Fruit fly (Drosophila melanogaster) whole organism, embryonic: ENCODE results near the gene CG10300.
A peak's percentile ranks its signal among the peaks of the same experiment; 100 is the strongest.

Source experiments
- ATbp ChIP-seq: fragments of 200-800 bp; sonication (Bioruptor generic); optimal IDR thresholded peaks from 2 replicates; lab custom pipeline; 2017; ENCODE audit warnings: missing biosample characterization, mild to moderate bottlenecking, missing genetic modification characterization, missing genetic modification reagents
- Adf1 ChIP-seq: fragments of 200-800 bp; sonication (Bioruptor generic); IDR thresholded peaks from 2 replicates; pipeline ENCODE4 v1.3.6; 2022; ENCODE audit warnings: missing biosample characterization, missing genetic modification characterization
- Atf6 ChIP-seq: fragments of 200-800 bp; sonication (Bioruptor generic); IDR thresholded peaks from 2 replicates; pipeline ENCODE4 v1.3.6; 2022; ENCODE audit warnings: missing biosample characterization, missing genetic modification characterization
- CG10654 ChIP-seq: fragments of 200-800 bp; sonication (Bioruptor generic); optimal IDR thresholded peaks from 2 replicates; lab custom pipeline; 2016; ENCODE audit warnings: missing biosample characterization, missing genetic modification characterization
- CG12071 ChIP-seq: fragments of 200-800 bp; sonication (Bioruptor generic); optimal IDR thresholded peaks from 3 replicates; lab custom pipeline; 2018; ENCODE audit warnings: missing biosample characterization, mild to moderate bottlenecking, missing genetic modification characterization
- CG13287 ChIP-seq: fragments of 200-800 bp; sonication (Bioruptor generic); IDR thresholded peaks from 2 replicates; pipeline ENCODE4 v1.3.6; 2022; ENCODE audit warnings: missing biosample characterization, missing genetic modification characterization; ENCODE audit not compliant: partially characterized antibody
- CG13296 ChIP-seq: fragments of 200-800 bp; sonication (Bioruptor generic); optimal IDR thresholded peaks from 3 replicates; lab custom pipeline; 2018; ENCODE audit warnings: missing biosample characterization, mild to moderate bottlenecking, missing genetic modification characterization
- CG13775 ChIP-seq: fragments of 200-800 bp; sonication (Bioruptor generic); optimal IDR thresholded peaks from 3 replicates; lab custom pipeline; 2017; ENCODE audit warnings: missing biosample characterization, mild to moderate bottlenecking, missing genetic modification characterization
- CG15269 ChIP-seq: fragments of 200-800 bp; sonication (Bioruptor generic); optimal IDR thresholded peaks from 2 replicates; lab custom pipeline; 2018; ENCODE audit warnings: missing biosample characterization, mild to moderate bottlenecking, missing genetic modification characterization, moderate library complexity
- CG15514 ChIP-seq: fragments of 200-800 bp; sonication (Bioruptor generic); optimal IDR thresholded peaks from 3 replicates; lab custom pipeline; 2017; ENCODE audit warnings: missing biosample characterization, missing genetic modification characterization, mild to moderate bottlenecking, moderate library complexity, missing genetic modification reagents
- CG15601 ChIP-seq: fragments of 200-800 bp; sonication (Bioruptor generic); optimal IDR thresholded peaks from 3 replicates; lab custom pipeline; 2019; ENCODE audit warnings: missing biosample characterization, mild to moderate bottlenecking, missing genetic modification characterization, moderate library complexity
- CG17359 ChIP-seq: fragments of 200-800 bp; sonication (Bioruptor generic); optimal IDR thresholded peaks from 3 replicates; lab custom pipeline; 2018; ENCODE audit warnings: missing biosample characterization, mild to moderate bottlenecking, missing genetic modification characterization, moderate library complexity
- CG18599 ChIP-seq: fragments of 200-800 bp; sonication (Bioruptor generic); optimal IDR thresholded peaks from 3 replicates; lab custom pipeline; 2017; ENCODE audit warnings: missing biosample characterization, missing genetic modification characterization, mild to moderate bottlenecking, moderate library complexity, missing genetic modification reagents
- CG18619 ChIP-seq: fragments of 200-800 bp; sonication (Bioruptor generic); optimal IDR thresholded peaks from 3 replicates; lab custom pipeline; 2017; ENCODE audit warnings: missing biosample characterization, mild to moderate bottlenecking, missing genetic modification characterization
- CG2678 ChIP-seq: fragments of 200-800 bp; sonication (Bioruptor generic); optimal IDR thresholded peaks from 3 replicates; lab custom pipeline; 2019; ENCODE audit warnings: missing biosample characterization, mild to moderate bottlenecking, missing genetic modification characterization, moderate library complexity
- CG31224 ChIP-seq: fragments of 200-800 bp; sonication (Bioruptor generic); IDR thresholded peaks from 2 replicates; pipeline ENCODE4 v1.3.6; 2022; ENCODE audit warnings: missing biosample characterization, missing genetic modification characterization
- CG32767 ChIP-seq: fragments of 200-800 bp; sonication (Bioruptor generic); IDR thresholded peaks from 2 replicates; pipeline ENCODE4 v1.3.6; 2022; ENCODE audit warnings: missing biosample characterization, missing genetic modification characterization
- CG3407 ChIP-seq: fragments of 200-800 bp; sonication (Bioruptor generic); optimal IDR thresholded peaks from 2 replicates; lab custom pipeline; 2018; ENCODE audit warnings: missing biosample characterization, mild to moderate bottlenecking, missing genetic modification characterization
- CG42726 ChIP-seq: fragments of 200-800 bp; sonication (Bioruptor generic); IDR thresholded peaks from 2 replicates; pipeline ENCODE4 v1.3.6; 2022; ENCODE audit warnings: missing biosample characterization, missing genetic modification characterization; ENCODE audit not compliant: partially characterized antibody
- CG7987 ChIP-seq: fragments of 200-800 bp; sonication (Bioruptor generic); optimal IDR thresholded peaks from 2 replicates; lab custom pipeline; 2018; ENCODE audit warnings: missing biosample characterization, mild to moderate bottlenecking, missing genetic modification characterization, moderate library complexity
- CG9437 ChIP-seq: fragments of 200-800 bp; sonication (Bioruptor generic); optimal IDR thresholded peaks from 2 replicates; lab custom pipeline; 2018; ENCODE audit warnings: missing biosample characterization, mild to moderate bottlenecking, missing genetic modification characterization
- D19A ChIP-seq: fragments of 200-800 bp; optimal IDR thresholded peaks from 3 replicates; lab custom pipeline; 2019; ENCODE audit warnings: missing biosample characterization, mild to moderate bottlenecking, missing genetic modification characterization, moderate library complexity
- Hmr ChIP-seq: fragments of 200-800 bp; sonication (Bioruptor generic); optimal IDR thresholded peaks from 3 replicates; lab custom pipeline; 2017; ENCODE audit warnings: mild to moderate bottlenecking, missing biosample characterization, missing genetic modification reagents, missing genetic modification characterization
- Oaz ChIP-seq: fragments of 200-800 bp; sonication (Bioruptor generic); IDR thresholded peaks from 2 replicates; pipeline ENCODE4 v1.3.6; 2022; ENCODE audit warnings: missing biosample characterization, missing genetic modification characterization
- Opbp ChIP-seq: fragments of 200-800 bp; sonication (Bioruptor generic); IDR thresholded peaks from 3 replicates; pipeline ENCODE4 v1.3.6; 2022; ENCODE audit warnings: missing biosample characterization, missing genetic modification characterization; ENCODE audit not compliant: partially characterized antibody
- Rfx ChIP-seq: fragments of 200-800 bp; sonication (Bioruptor generic); IDR thresholded peaks from 2 replicates; pipeline ENCODE4 v1.3.6; 2022; ENCODE audit warnings: missing biosample characterization, missing genetic modification characterization
- Scr ChIP-seq: fragments of 200-800 bp; sonication (Bioruptor generic); IDR thresholded peaks from 2 replicates; pipeline ENCODE4 v1.3.6; 2022; ENCODE audit warnings: missing biosample characterization, missing genetic modification characterization; ENCODE audit not compliant: partially characterized antibody
- Trl ChIP-seq, 3 experiments: fragments of >200 bp in 2 of 3; fragments of 200-800 bp in 1 of 3; sonication (Bioruptor generic) in 1 of 3; optimal IDR thresholded peaks; 2 replicates in 1 of 3; 3 replicates in 2 of 3; lab custom pipeline; 2016 to 2017; ENCODE audit warnings: missing biosample characterization in 1 of 3, missing genetic modification characterization in 1 of 3
- abd-A ChIP-seq: fragments of 200-800 bp; sonication (Bioruptor generic); optimal IDR thresholded peaks from 3 replicates; lab custom pipeline; 2019; ENCODE audit warnings: missing biosample characterization, mild to moderate bottlenecking, missing genetic modification characterization, moderate library complexity
- bab2 ChIP-seq: fragments of 200-800 bp; sonication (Bioruptor generic); optimal IDR thresholded peaks from 2 replicates; lab custom pipeline; 2016; ENCODE audit warnings: missing biosample characterization, missing genetic modification characterization
- bcd ChIP-seq: fragments of 200-800 bp; sonication (Bioruptor generic); optimal IDR thresholded peaks from 2 replicates; lab custom pipeline; 2017; ENCODE audit warnings: missing biosample characterization, mild to moderate bottlenecking, missing genetic modification characterization
- fd102C ChIP-seq: fragments of 200-800 bp; sonication (Bioruptor generic); optimal IDR thresholded peaks from 2 replicates; lab custom pipeline; 2018; ENCODE audit warnings: missing biosample characterization, mild to moderate bottlenecking, missing genetic modification characterization, moderate library complexity
- fd64A ChIP-seq: fragments of 200-800 bp; sonication (Bioruptor generic); optimal IDR thresholded peaks from 3 replicates; lab custom pipeline; 2018; ENCODE audit warnings: missing biosample characterization, mild to moderate bottlenecking, missing genetic modification characterization
- kni ChIP-seq: fragments of 200-800 bp; sonication (Bioruptor generic); optimal IDR thresholded peaks from 3 replicates; lab custom pipeline; 2017; ENCODE audit warnings: mild to moderate bottlenecking, missing biosample characterization, missing genetic modification reagents, missing genetic modification characterization
- lab ChIP-seq: fragments of 200-800 bp; sonication (Bioruptor generic); optimal IDR thresholded peaks from 3 replicates; lab custom pipeline; 2017; ENCODE audit warnings: missing biosample characterization, missing genetic modification characterization, mild to moderate bottlenecking, moderate library complexity, missing genetic modification reagents
- mirr ChIP-seq: fragments of 200-800 bp; sonication (Bioruptor generic); optimal IDR thresholded peaks from 3 replicates; lab custom pipeline; 2018; ENCODE audit warnings: missing biosample characterization, mild to moderate bottlenecking, missing genetic modification characterization
- nau ChIP-seq: fragments of 200-800 bp; sonication (Bioruptor generic); optimal IDR thresholded peaks from 3 replicates; lab custom pipeline; 2017; ENCODE audit warnings: missing biosample characterization, mild to moderate bottlenecking, missing genetic modification characterization, missing genetic modification reagents
- peb ChIP-seq: fragments of 200-800 bp; sonication (Bioruptor generic); IDR thresholded peaks from 2 replicates; pipeline ENCODE4 v1.3.6; 2022; ENCODE audit warnings: missing biosample characterization, missing genetic modification characterization
- pho ChIP-seq: fragments of 200-800 bp; sonication (Bioruptor generic); optimal IDR thresholded peaks from 2 replicates; lab custom pipeline; 2016; ENCODE audit warnings: missing biosample characterization, missing genetic modification characterization
- repo ChIP-seq: fragments of 200-800 bp; sonication (Bioruptor generic); optimal IDR thresholded peaks from 2 replicates; lab custom pipeline; 2016; ENCODE audit warnings: missing biosample characterization, missing genetic modification characterization
- rib ChIP-seq: fragments of 200-800 bp; sonication (Bioruptor generic); IDR thresholded peaks from 2 replicates; pipeline ENCODE4 v1.3.6; 2022; ENCODE audit warnings: missing biosample characterization, missing genetic modification characterization
- sc ChIP-seq, 3 experiments: fragments of >200 bp in 2 of 3; fragments of 200-800 bp in 1 of 3; sonication (Bioruptor generic) in 1 of 3; optimal IDR thresholded peaks; 2 replicates in 2 of 3; 3 replicates in 1 of 3; lab custom pipeline; 2017; ENCODE audit warnings: mild to moderate bottlenecking in 1 of 3, missing biosample characterization in 1 of 3, missing genetic modification characterization in 1 of 3, missing genetic modification reagents in 1 of 3
- sens ChIP-seq: fragments of 200-800 bp; sonication (Bioruptor generic); peaks from one replicate; lab custom pipeline; 2016; ENCODE audit warnings: missing biosample characterization, missing genetic modification characterization
- toy ChIP-seq: fragments of 200-800 bp; sonication (Bioruptor generic); IDR thresholded peaks from 2 replicates; pipeline ENCODE4 v1.3.6; 2022; ENCODE audit warnings: missing biosample characterization, missing genetic modification characterization
- wek ChIP-seq: fragments of 200-800 bp; sonication (Bioruptor generic); optimal IDR thresholded peaks from 3 replicates; lab custom pipeline; 2018; ENCODE audit warnings: missing biosample characterization, mild to moderate bottlenecking, missing genetic modification characterization, moderate library complexity
- yki ChIP-seq: fragments of >200 bp; optimal IDR thresholded peaks from 3 replicates; lab custom pipeline; 2018
- z ChIP-seq: fragments of 200-800 bp; sonication (Bioruptor generic); IDR thresholded peaks from 3 replicates; pipeline ENCODE4 v1.3.6; 2022; ENCODE audit warnings: missing biosample characterization, missing genetic modification characterization

The CG10300 gene

dm6 chr3R:23725711-23726349 lies 14.5 kb downstream of the CG10300 start (continued):
- peak; percentile 42 for TF ChIP-seq fd64A
- TF ChIP-seq CG15514 (GFP tag; lab: Kevin White, UChicago) = peak; percentile 40
- TF ChIP-seq Oaz (GFP tag; lab: Robert Waterston, UW) = no peak
- TF ChIP-seq Scr (GFP tag; lab: Robert Waterston, UW) = peak; percentile 21; the same call in 1 of the 2 replicates
- TF ChIP-seq fd102C = no peak
- 0 out of 2 replicates have a peak, but pooled peaks have one; percentile 14 for TF ChIP-seq CG32767 (GFP tag; lab: Robert Waterston, UW)
- TF ChIP-seq Adf1 (GFP tag; lab: Robert Waterston, UW) = peak; percentile 17; the same call in 1 of the 2 replicates
- peak; percentile 67; the same call in 1 of the 2 replicates for TF ChIP-seq rib (GFP tag; lab: Robert Waterston, UW)
- peak; percentile 39 for TF ChIP-seq ATbp (GFP tag; lab: Kevin White, UChicago)
- peak; percentile 53 for TF ChIP-seq Hmr (GFP tag; lab: Kevin White, UChicago)
- TF ChIP-seq CG17359 (tag; lab: Kevin White, UChicago) = peak; percentile 18
- peak; percentile 11 for TF ChIP-seq CG13775 (GFP tag; lab: Kevin White, UChicago)
- TF ChIP-seq CG2678 (tag; lab: Kevin White, UChicago) = peak; percentile 46
- TF ChIP-seq D19A (tag; lab: Kevin White, UChicago) = peak; percentile 38
- peak; percentile 61 for TF ChIP-seq CG13296 (GFP tag; lab: Kevin White, UChicago)
- peak; percentile 34 for TF ChIP-seq CG18619 (GFP tag; lab: Kevin White, UChicago)
- 0 out of 2 replicates have a peak, but pooled peaks have one; percentile 7 for TF ChIP-seq toy
- peak; percentile 52 for TF ChIP-seq CG12071 (GFP tag; lab: Kevin White, UChicago)
- no peak for TF ChIP-seq yki
- TF ChIP-seq Atf6 (GFP tag; lab: Robert Waterston, UW) = peak; percentile 49; the same call in 1 of the 2 replicates
- TF ChIP-seq mirr = peak; percentile 63
- TF ChIP-seq CG18599 = peak; percentile 66
- TF ChIP-seq peb = no peak
- no peak for TF ChIP-seq bab2 (GFP tag; lab: Kevin White, UChicago)
- TF ChIP-seq sc (optimal IDR thresholded peaks at IDR 0.05; lab: Kevin White, UChicago) = no peak
- peak; percentile 1 for TF ChIP-seq sc (GFP tag; optimal IDR thresholded peaks at IDR 0.05; lab: Kevin White, UChicago)
- TF ChIP-seq Opbp (GFP tag; lab: Robert Waterston, UW) = no peak
- TF ChIP-seq CG15269 (tag; lab: Kevin White, UChicago) = peak; percentile 9
- 0 out of 2 replicates have a peak, but pooled peaks have one; percentile 12 for TF ChIP-seq Rfx (GFP tag; lab: Robert Waterston, UW)
- peak; percentile 30 for TF ChIP-seq wek (GFP tag; lab: Kevin White, UChicago)
- no peak for TF ChIP-seq CG10654 (GFP tag; lab: Kevin White, UChicago)
- peak; percentile 26 for TF ChIP-seq CG9437 (GFP tag; lab: Kevin White, UChicago)
- peak; percentile 40 for TF ChIP-seq nau (GFP tag; lab: Kevin White, UChicago)
- 0 out of 2 replicates have a peak, but pooled peaks have one; percentile 7 for TF ChIP-seq CG13287 (GFP tag; lab: Robert Waterston, UW)
- peak; percentile 35 for TF ChIP-seq CG15601
- peak; percentile 23 for TF ChIP-seq CG7987 (GFP tag; lab: Kevin White, UChicago)
- no peak for TF ChIP-seq z (GFP tag; lab: Robert Waterston, UW)
- peak; percentile 66 for TF ChIP-seq sens (GFP tag; lab: Kevin White, UChicago)
- TF ChIP-seq Trl (optimal IDR thresholded peaks at IDR 0.05; lab: Kevin White, UChicago) = peak in 1 of 2 experiments; percentile 1
- TF ChIP-seq Trl (GFP tag; optimal IDR thresholded peaks at IDR 0.05; lab: Kevin White, UChicago) = no peak
- peak; percentile 2 for TF ChIP-seq pho
- peak; percentile 49 for TF ChIP-seq kni (GFP tag; lab: Kevin White, UChicago)
- TF ChIP-seq CG3407 (GFP tag; lab: Kevin White, UChicago) = peak; percentile 10
- no peak for TF ChIP-seq bcd (GFP tag; lab: Kevin White, UChicago)
- no peak for TF ChIP-seq repo (GFP tag; lab: Kevin White, UChicago)
- peak; percentile 68 for TF ChIP-seq lab (GFP tag; lab: Kevin White, UChicago)
- TF ChIP-seq CG42726 (GFP tag; lab: Robert Waterston, UW) = peak; percentile 19; the same call in 1 of the 2 replicates
- TF ChIP-seq CG31224 (GFP tag; lab: Robert Waterston, UW) = peak; percentile 100
- peak; percentile 71 for TF ChIP-seq abd-A
